Worm (Caenorhabditis elegans) whole organism, late embryonic: ENCODE measurements around the gene mex-1.

Experiments
- F13H6.1 ChIP-seq: sonication (generic microtip); optimal IDR thresholded peaks from 2 replicates; lab custom pipeline; 2016; ENCODE audit warnings: missing genetic modification characterization, missing compliant biosample characterization
- T23F11.4 ChIP-seq: fragments of 200-800 bp; sonication (Bioruptor generic); optimal IDR thresholded peaks from 2 replicates; lab custom pipeline; 2018; ENCODE audit warnings: mild to moderate bottlenecking, missing genetic modification characterization, missing compliant biosample characterization
- ceh-14 ChIP-seq: sonication (generic microtip); optimal IDR thresholded peaks from 2 replicates; lab custom pipeline; 2016; ENCODE audit warnings: missing genotype, missing genetic modification characterization, missing compliant biosample characterization
- ceh-18 ChIP-seq: sonication (generic microtip); optimal IDR thresholded peaks from 2 replicates; lab custom pipeline; 2016; ENCODE audit warnings: missing genetic modification characterization, missing compliant biosample characterization
- ceh-19 ChIP-seq: fragments of 200-800 bp; sonication (Bioruptor generic); optimal IDR thresholded peaks from 2 replicates; lab custom pipeline; 2018; ENCODE audit warnings: mild to moderate bottlenecking, missing genetic modification characterization, missing compliant biosample characterization
- ceh-34 ChIP-seq: sonication (generic microtip); optimal IDR thresholded peaks from 2 replicates; lab custom pipeline; 2016; ENCODE audit warnings: mild to moderate bottlenecking, missing genetic modification characterization, missing compliant biosample characterization
- ceh-48 ChIP-seq: sonication (generic microtip); optimal IDR thresholded peaks from 2 replicates; lab custom pipeline; 2016; ENCODE audit warnings: missing genetic modification characterization, inconsistent platforms, missing compliant biosample characterization
- dmd-4 ChIP-seq: sonication (generic microtip); optimal IDR thresholded peaks from 2 replicates; lab custom pipeline; 2016; ENCODE audit warnings: borderline replicate concordance, missing genetic modification characterization, missing compliant biosample characterization
- dve-1 ChIP-seq: sonication (generic microtip); optimal IDR thresholded peaks from 2 replicates; lab custom pipeline; 2017; ENCODE audit warnings: antibody characterized with exemption, mild to moderate bottlenecking, missing genetic modification characterization, missing compliant biosample characterization
- elt-4 ChIP-seq: sonication (generic microtip); optimal IDR thresholded peaks from 2 replicates; lab custom pipeline; 2016; ENCODE audit warnings: missing genetic modification characterization, missing compliant biosample characterization
- ets-4 ChIP-seq: sonication (generic microtip); optimal IDR thresholded peaks from 2 replicates; lab custom pipeline; 2016; ENCODE audit warnings: missing genetic modification characterization, missing compliant biosample characterization
- fax-1 ChIP-seq: sonication (generic microtip); optimal IDR thresholded peaks from 2 replicates; lab custom pipeline; 2016; ENCODE audit warnings: missing genotype, missing genetic modification characterization, missing compliant biosample characterization
- gmeb-2 ChIP-seq: sonication (generic microtip); optimal IDR thresholded peaks from 2 replicates; lab custom pipeline; 2016; ENCODE audit warnings: missing genetic modification characterization, inconsistent platforms, missing compliant biosample characterization
- hlh-13 ChIP-seq: fragments of 200-800 bp; sonication (Bioruptor generic); optimal IDR thresholded peaks from 2 replicates; lab custom pipeline; 2018; ENCODE audit warnings: mild to moderate bottlenecking, missing genetic modification characterization, missing compliant biosample characterization
- hlh-15 ChIP-seq: sonication (generic microtip); optimal IDR thresholded peaks from 2 replicates; lab custom pipeline; 2016; ENCODE audit warnings: missing genetic modification characterization, missing compliant biosample characterization
- hlh-30 ChIP-seq: sonication (generic microtip); optimal IDR thresholded peaks from 2 replicates; lab custom pipeline; 2017; ENCODE audit warnings: antibody characterized with exemption, missing genetic modification characterization, missing compliant biosample characterization; ENCODE audit not compliant: insufficient read depth
- hlh-6 ChIP-seq: sonication (generic microtip); optimal IDR thresholded peaks from 2 replicates; lab custom pipeline; 2016; ENCODE audit warnings: missing genotype, missing genetic modification characterization, missing compliant biosample characterization
- hlh-8 ChIP-seq: sonication (generic microtip); optimal IDR thresholded peaks from 2 replicates; lab custom pipeline; 2016; ENCODE audit warnings: missing genotype, missing genetic modification characterization, missing compliant biosample characterization
- lim-6 ChIP-seq: sonication (generic microtip); optimal IDR thresholded peaks from 2 replicates; lab custom pipeline; 2016; ENCODE audit warnings: missing genetic modification characterization, missing compliant biosample characterization
- madf-2 ChIP-seq: sonication (generic microtip); optimal IDR thresholded peaks from 2 replicates; lab custom pipeline; 2017; ENCODE audit warnings: missing genetic modification characterization, missing compliant biosample characterization
- mec-3 ChIP-seq: sonication (generic microtip); optimal IDR thresholded peaks from 2 replicates; lab custom pipeline; 2016; ENCODE audit warnings: borderline replicate concordance, missing genetic modification characterization, missing compliant biosample characterization
- nhr-11 ChIP-seq: fragments of 150-350 bp; optimal IDR thresholded peaks from 2 replicates; lab custom pipeline; 2014; ENCODE audit warnings: missing biosample characterization, missing genetic modification characterization
- npax-4 ChIP-seq: sonication (generic microtip); optimal IDR thresholded peaks from 2 replicates; lab custom pipeline; 2016; ENCODE audit warnings: missing genetic modification characterization, missing compliant biosample characterization
- pat-9 ChIP-seq: fragments of 200-800 bp; sonication (Bioruptor generic); optimal IDR thresholded peaks from 2 replicates; lab custom pipeline; 2018; ENCODE audit warnings: mild to moderate bottlenecking, missing genetic modification characterization, moderate library complexity, missing compliant biosample characterization
- pqm-1 ChIP-seq: sonication (generic microtip); optimal IDR thresholded peaks from 2 replicates; lab custom pipeline; 2016; ENCODE audit warnings: missing genetic modification characterization, missing compliant biosample characterization
- pros-1 ChIP-seq: fragments of 150-350 bp; optimal IDR thresholded peaks from 2 replicates; lab custom pipeline; 2014; ENCODE audit warnings: missing biosample characterization, missing genetic modification reagents, missing genetic modification characterization
- ref-2 ChIP-seq: sonication (generic microtip); optimal IDR thresholded peaks from 2 replicates; lab custom pipeline; 2016; ENCODE audit warnings: missing genetic modification characterization, missing compliant biosample characterization
- sdc-2 ChIP-seq: sonication (generic microtip); optimal IDR thresholded peaks from 2 replicates; lab custom pipeline; 2016; ENCODE audit warnings: missing genotype, missing genetic modification characterization, missing compliant biosample characterization
- sox-4 ChIP-seq: sonication (generic microtip); optimal IDR thresholded peaks from 2 replicates; lab custom pipeline; 2017; ENCODE audit warnings: mild to moderate bottlenecking, missing genetic modification characterization, inconsistent platforms, missing compliant biosample characterization
- tbx-2 ChIP-seq: sonication (generic microtip); optimal IDR thresholded peaks from 2 replicates; lab custom pipeline; 2016; ENCODE audit warnings: missing genetic modification characterization, missing compliant biosample characterization
- tbx-7 ChIP-seq: sonication (generic microtip); optimal IDR thresholded peaks from 2 replicates; lab custom pipeline; 2016; ENCODE audit warnings: missing genotype, missing genetic modification characterization, missing compliant biosample characterization
- ttx-3 ChIP-seq: sonication (generic microtip); optimal IDR thresholded peaks from 2 replicates; lab custom pipeline; 2016; ENCODE audit warnings: missing genetic modification reagents, missing genetic modification characterization, missing compliant biosample characterization
- unc-3 ChIP-seq, 2 experiments: fragments of 200-800 bp in 1 of 2; sonication (Bioruptor generic) in 1 of 2; sonication (generic microtip) in 1 of 2; conservative IDR thresholded peaks in 1 of 2; optimal IDR thresholded peaks in 1 of 2; 2 replicates each; pipeline versions ENCODE4 v1.3.6 to Lab custom; 2016 to 2022; ENCODE audit warnings: missing compliant biosample characterization in 2 of 2, missing genetic modification characterization in 2 of 2, missing genetic modification reagents in 1 of 2
- unc-55 ChIP-seq: sonication (generic microtip); optimal IDR thresholded peaks from 2 replicates; lab custom pipeline; 2017; ENCODE audit warnings: missing biosample characterization, missing genetic modification reagents, missing genetic modification characterization
- zip-5 ChIP-seq: sonication (generic microtip); optimal IDR thresholded peaks from 2 replicates; lab custom pipeline; 2016; ENCODE audit warnings: missing genetic modification characterization, missing compliant biosample characterization
- ztf-16 ChIP-seq: sonication (generic microtip); optimal IDR thresholded peaks from 2 replicates; lab custom pipeline; 2017; ENCODE audit warnings: missing genetic modification characterization, missing compliant biosample characterization

The mex-1 gene

ce11 chrII:11968275-11968674, at the start of gene mex-1:
Gene mex-1 (plus strand): TSS chrII:11968637.
- TF ChIP-seq hlh-15 (tag; lab: Kevin White, UChicago) (no peak), dve-1 (tag; lab: Kevin White, UChicago) (no peak), ceh-48 (tag; lab: Kevin White, UChicago) (no peak), ceh-14 (tag; lab: Kevin White, UChicago) (no peak), unc-3 (GFP tag; conservative IDR thresholded peaks at IDR 0.05; lab: Robert Waterston, UW) (no peak), unc-3 (tag; optimal IDR thresholded peaks at IDR 0.05; lab: Kevin White, UChicago) (no peak), ztf-16 (tag; lab: Kevin White, UChicago) (no peak), madf-2 (tag; lab: Kevin White, UChicago) (no peak), pqm-1 (tag; lab: Kevin White, UChicago) (no peak), mec-3 (no peak), hlh-6 (tag; lab: Kevin White, UChicago) (no peak)

ce11 chrII:11922757-11923538, 45.5 kb upstream of the mex-1 start:
- TF ChIP-seq nhr-11 (tag; lab: Kevin White, UChicago) (no peak), ceh-19 (GFP tag; lab: Kevin White, UChicago) (no peak), ttx-3 (tag; lab: Kevin White, UChicago) (no peak), elt-4 (tag; lab: Kevin White, UChicago) (no peak), fax-1 (tag; lab: Kevin White, UChicago) (no peak), gmeb-2 (tag; lab: Kevin White, UChicago) (no peak), dve-1 (tag; lab: Kevin White, UChicago) (peak; percentile 14), tbx-7 (tag; lab: Kevin White, UChicago) (no peak), hlh-15 (tag; lab: Kevin White, UChicago) (no peak), sdc-2 (tag; lab: Kevin White, UChicago) (no peak), ceh-34 (tag; lab: Kevin White, UChicago) (peak; percentile 1)

ce11 chrII:11923620-11924298, 44.7 kb upstream of the mex-1 start:
- TF ChIP-seq dve-1 (tag; lab: Kevin White, UChicago) (peak; percentile 29), pat-9 (tag; lab: Kevin White, UChicago) (no peak), hlh-30 (peak; percentile 47)
- TF ChIP-seq, all 69 proteins: peak for 2

DNA sequence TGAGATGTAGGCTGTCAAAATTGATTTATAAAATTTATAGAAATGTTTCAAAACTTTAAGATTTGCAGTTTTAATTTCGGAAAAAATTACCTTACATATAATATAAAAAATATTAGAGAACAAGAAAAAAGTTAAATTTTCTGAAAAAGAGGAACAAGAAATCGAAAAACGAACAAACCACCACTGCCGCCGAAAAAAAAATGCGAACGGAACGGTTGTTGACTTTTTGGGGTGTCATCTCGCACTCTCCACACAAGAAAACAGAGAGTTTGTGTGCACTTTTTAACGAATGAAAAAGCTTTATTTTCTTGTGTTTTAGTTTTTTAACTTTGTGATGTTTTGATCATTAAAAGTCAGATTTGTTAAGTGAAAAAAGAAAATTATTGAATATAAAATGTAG, 43.2 kb upstream of the mex-1 start:
- TF ChIP-seq ceh-34 (tag; lab: Kevin White, UChicago), result no peak
- no peak for TF ChIP-seq lim-6 (tag; lab: Kevin White, UChicago)
- TF ChIP-seq tbx-2 (tag; lab: Kevin White, UChicago), result no peak
- TF ChIP-seq npax-4, result no peak
- no peak for TF ChIP-seq hlh-13 (GFP tag; lab: Kevin White, UChicago)
- TF ChIP-seq pros-1 (tag; lab: Kevin White, UChicago), result no peak
- TF ChIP-seq sox-4, result no peak
- no peak for TF ChIP-seq F13H6.1 (tag; lab: Kevin White, UChicago)

DNA sequence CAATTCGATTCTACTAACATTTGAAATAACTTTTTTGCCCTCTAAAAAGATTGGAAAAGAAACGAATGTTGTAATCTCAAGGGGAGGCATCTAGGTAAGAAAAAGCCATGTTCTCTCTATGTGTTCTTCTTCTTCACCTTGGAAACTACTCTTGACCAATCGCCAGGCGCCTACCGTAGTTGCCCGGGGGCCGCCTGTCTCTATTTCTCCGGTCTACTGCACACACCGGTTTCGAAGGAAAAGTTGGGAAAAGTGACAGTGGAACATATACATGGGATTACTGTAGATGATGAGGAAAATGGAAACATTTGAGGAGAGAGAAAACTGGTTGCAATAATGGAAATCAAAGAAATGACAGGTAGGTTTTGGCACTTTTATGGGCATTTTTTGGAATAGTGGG, 41.9 kb upstream of the mex-1 start:
- TF ChIP-seq ceh-19 (GFP tag; lab: Kevin White, UChicago) (no peak), ref-2 (no peak), unc-3 (GFP tag; conservative IDR thresholded peaks at IDR 0.05; lab: Robert Waterston, UW) (no peak), unc-3 (tag; optimal IDR thresholded peaks at IDR 0.05; lab: Kevin White, UChicago) (no peak), hlh-15 (tag; lab: Kevin White, UChicago) (no peak), ceh-14 (tag; lab: Kevin White, UChicago) (no peak), ceh-18 (tag; lab: Kevin White, UChicago) (no peak), hlh-8 (tag; lab: Kevin White, UChicago) (no peak), ttx-3 (tag; lab: Kevin White, UChicago) (no peak), elt-4 (tag; lab: Kevin White, UChicago) (no peak), ets-4 (tag; lab: Kevin White, UChicago) (no peak), zip-5 (no peak), mec-3 (no peak), dmd-4 (no peak), sdc-2 (tag; lab: Kevin White, UChicago) (no peak), hlh-30 (no peak), unc-55 (GFP tag; lab: Kevin White, UChicago) (no peak), T23F11.4 (GFP tag; lab: Kevin White, UChicago) (no peak), pqm-1 (tag; lab: Kevin White, UChicago) (no peak)
- TF ChIP-seq, all 69 proteins: peak for 0
